Worm (Caenorhabditis elegans): Measurements from ENCODE around the gene cdk-11.2.
A peak's percentile ranks its signal among the peaks of the same experiment; 100 is the strongest.

- TF ChIP-seq snpc-4 (tag; optimal IDR thresholded peaks at IDR 0.05) (no peak), ces-1 (GFP tag; optimal IDR thresholded peaks at IDR 0.05) (peak; percentile 50), lin-13 (tag; optimal IDR thresholded peaks at IDR 0.05) (no peak), ceh-39 (tag; optimal IDR thresholded peaks at IDR 0.05) (no peak), flh-1 (GFP tag; optimal IDR thresholded peaks at IDR 0.05) (no peak), unc-39 (tag; optimal IDR thresholded peaks at IDR 0.05) (no peak), sem-2 (GFP tag; optimal IDR thresholded peaks at IDR 0.05) (no peak)
These were observed 47.0 kb downstream of the cdk-11.2 start, which contains the start of gene Y49A10A.2 for ce11 chrX:10372556-10372955.

Data from whole organism, mixed stage, embryonic.